Worm (Caenorhabditis elegans) whole organism, midembryonic: Measurements from ENCODE around the gene abts-4.

Source experiments
- T22C8.4 ChIP-seq: fragments of 200-800 bp; sonication (Bioruptor generic); IDR thresholded peaks from 2 replicates; pipeline ENCODE4 v1.3.6; 2022; ENCODE audit warnings: missing genetic modification characterization, missing compliant biosample characterization
- cog-1 ChIP-seq: sonication (generic microtip); optimal IDR thresholded peaks from 2 replicates; lab custom pipeline; 2016; ENCODE audit warnings: missing genetic modification characterization, missing compliant biosample characterization
- flt-1 ChIP-seq: fragments of 200-800 bp; sonication (Bioruptor generic); IDR thresholded peaks from 2 replicates; pipeline ENCODE4 v1.3.6; 2022; ENCODE audit warnings: missing genetic modification characterization, missing compliant biosample characterization
- klf-2 ChIP-seq: fragments of 200-800 bp; sonication (Bioruptor generic); conservative IDR thresholded peaks from 2 replicates; pipeline ENCODE4 v1.3.6; 2022; ENCODE audit warnings: missing genetic modification reagents, missing genetic modification characterization, missing compliant biosample characterization
- med-1 ChIP-seq: sonication (generic microtip); optimal IDR thresholded peaks from 2 replicates; lab custom pipeline; 2017; ENCODE audit warnings: missing genetic modification characterization, mild to moderate bottlenecking, missing compliant biosample characterization, antibody characterized with exemption, missing genetic modification reagents; ENCODE audit not compliant: insufficient read depth
- ref-1 ChIP-seq: fragments of 200-800 bp; sonication (Bioruptor generic); conservative IDR thresholded peaks from 2 replicates; pipeline ENCODE4 v1.3.6; 2022; ENCODE audit warnings: missing genetic modification reagents, missing genetic modification characterization, missing compliant biosample characterization
- tab-1 ChIP-seq: fragments of 200-800 bp; sonication (Bioruptor generic); IDR thresholded peaks from 2 replicates; pipeline ENCODE4 v1.3.6; 2022; ENCODE audit warnings: missing genetic modification characterization, missing compliant biosample characterization
- ztf-23 ChIP-seq: fragments of 200-800 bp; sonication (Bioruptor generic); IDR thresholded peaks from 2 replicates; pipeline ENCODE4 v1.3.6; 2022; ENCODE audit warnings: missing genetic modification reagents, missing genetic modification characterization, missing compliant biosample characterization
- ztf-29 ChIP-seq: fragments of 200-800 bp; sonication (Bioruptor generic); IDR thresholded peaks from 2 replicates; pipeline ENCODE4 v1.3.6; 2022; ENCODE audit warnings: missing genetic modification reagents, missing genetic modification characterization, missing compliant biosample characterization

The abts-4 gene

ce11 chrX:6795843-6796521 lies 34.4 kb upstream of the abts-4 start:
- no peak for TF ChIP-seq klf-2

- TF ChIP-seq ztf-29 (no peak), med-1 (GFP tag; lab: Kevin White, UChicago) (no peak), flt-1 (GFP tag; lab: Robert Waterston, UW) (no peak), tab-1 (GFP tag; lab: Robert Waterston, UW) (no peak), ref-1 (GFP tag; lab: Robert Waterston, UW) (no peak), klf-2 (no peak)
These were observed 30.9 kb upstream of the abts-4 start for ce11 chrX:6792281-6793003.

ce11 chrX:6790986-6791385 lies 29.4 kb upstream of the abts-4 start, which contains the start of gene asp-3:
asp-3 (plus strand) TSS chrX:6791064.
- no peak for TF ChIP-seq T22C8.4 (GFP tag; lab: Robert Waterston, UW)
- TF ChIP-seq flt-1 (GFP tag; lab: Robert Waterston, UW): no peak
- TF ChIP-seq ztf-23 (GFP tag; lab: Robert Waterston, UW): no peak
- no peak for TF ChIP-seq cog-1 (tag; lab: Kevin White, UChicago)
- no peak for TF ChIP-seq ztf-29
- TF ChIP-seq ref-1 (GFP tag; lab: Robert Waterston, UW): no peak
- TF ChIP-seq med-1 (GFP tag; lab: Kevin White, UChicago): no peak
- no peak for TF ChIP-seq klf-2

DNA sequence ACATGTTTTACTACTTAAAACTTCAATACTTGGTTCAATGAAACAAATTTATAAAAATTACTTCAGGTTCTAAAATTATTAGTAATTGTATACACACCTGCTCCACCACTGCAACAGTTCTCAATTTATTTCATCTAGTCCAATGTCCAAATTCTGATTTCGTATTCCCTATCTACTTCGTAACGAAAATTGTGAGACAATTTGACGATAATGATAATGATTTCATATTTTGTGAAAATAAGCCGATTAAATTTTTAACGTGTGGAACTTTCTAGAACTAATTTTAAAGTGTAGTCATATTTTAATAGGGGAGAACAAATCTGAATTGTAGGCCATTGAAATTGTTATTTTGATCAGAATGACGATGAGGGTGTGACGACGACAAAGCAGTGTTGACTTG lies 28.9 kb upstream of the abts-4 start:
- TF ChIP-seq cog-1 (tag; lab: Kevin White, UChicago): no peak
- no peak for TF ChIP-seq klf-2
- no peak for TF ChIP-seq ztf-23 (GFP tag; lab: Robert Waterston, UW)
- no peak for TF ChIP-seq flt-1 (GFP tag; lab: Robert Waterston, UW)
- TF ChIP-seq med-1 (GFP tag; lab: Kevin White, UChicago): no peak
- TF ChIP-seq T22C8.4 (GFP tag; lab: Robert Waterston, UW): no peak
- TF ChIP-seq ztf-29: no peak

- TF ChIP-seq ztf-29 (no peak), med-1 (GFP tag; lab: Kevin White, UChicago) (no peak), cog-1 (tag; lab: Kevin White, UChicago) (no peak), T22C8.4 (GFP tag; lab: Robert Waterston, UW) (no peak), flt-1 (GFP tag; lab: Robert Waterston, UW) (no peak), ref-1 (GFP tag; lab: Robert Waterston, UW) (no peak), ztf-23 (GFP tag; lab: Robert Waterston, UW) (no peak), klf-2 (no peak)
These were observed 27.5 kb upstream of the abts-4 start, which contains the start of gene sgca-1 for ce11 chrX:6788965-6789573. sgca-1 (minus strand) TSS chrX:6789548.

ce11 chrX:6784181-6784580 lies 22.6 kb upstream of the abts-4 start, which contains the start of gene bgal-2:
bgal-2 (plus strand) TSS chrX:6784411.
- no peak for TF ChIP-seq tab-1 (GFP tag; lab: Robert Waterston, UW)
- TF ChIP-seq ref-1 (GFP tag; lab: Robert Waterston, UW): no peak
- no peak for TF ChIP-seq klf-2
- TF ChIP-seq ztf-29: no peak
- no peak for TF ChIP-seq med-1 (GFP tag; lab: Kevin White, UChicago)

- TF ChIP-seq tab-1 (GFP tag; lab: Robert Waterston, UW): no peak
- no peak for TF ChIP-seq ztf-23 (GFP tag; lab: Robert Waterston, UW)
These were observed 21.3 kb upstream of the abts-4 start, which contains the start of gene idpp-6 for ce11 chrX:6782857-6783256. idpp-6 (plus strand) TSS chrX:6783157.

DNA sequence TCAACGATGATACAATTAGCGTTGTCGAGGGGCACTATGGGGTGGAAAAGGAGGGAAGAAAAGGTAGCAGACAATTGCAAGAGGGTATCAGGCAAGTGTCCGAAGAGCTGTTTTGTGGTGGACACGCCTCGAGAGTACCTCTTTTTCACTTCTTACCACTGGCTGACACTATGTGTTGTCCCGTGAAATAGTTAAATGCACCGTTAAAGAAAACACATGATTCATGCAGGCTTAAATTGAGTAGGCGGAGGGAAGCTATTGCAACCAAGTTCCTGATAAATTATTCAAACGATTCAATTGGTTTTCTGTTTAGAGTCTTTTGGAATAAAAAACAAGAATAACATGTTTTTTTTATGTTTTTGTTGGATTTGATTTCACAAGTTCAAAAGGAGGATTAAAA lies 16.5 kb upstream of the abts-4 start, which contains the start of gene irk-1:
irk-1 (minus strand) TSS at position 101 of the 400 bp plus-strand sequence.
- TF ChIP-seq flt-1 (GFP tag; lab: Robert Waterston, UW) (no peak), ztf-23 (GFP tag; lab: Robert Waterston, UW) (0 out of 2 replicates have a peak, but pooled peaks have one; percentile 16)

DNA sequence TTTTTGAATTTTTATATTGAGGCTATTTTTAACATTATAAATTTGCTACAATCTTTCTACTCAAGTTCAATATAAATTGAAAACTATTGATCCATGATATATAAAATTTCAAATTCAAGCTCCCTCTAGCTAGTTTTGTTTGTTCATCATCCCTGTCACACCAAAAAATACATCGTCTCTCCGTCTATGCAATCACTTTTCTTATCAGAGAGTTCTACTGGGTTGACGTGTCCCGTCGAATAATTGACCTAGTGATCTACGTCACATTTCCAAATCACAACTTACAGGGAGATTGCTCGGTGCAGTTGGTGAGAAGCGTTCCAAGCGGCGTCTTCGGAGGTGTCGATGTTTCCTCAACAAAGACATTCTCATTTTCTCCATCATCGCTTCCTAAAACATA lies 327 bp downstream of the abts-4 start:
- TF ChIP-seq ztf-23 (GFP tag; lab: Robert Waterston, UW) (no peak), ref-1 (GFP tag; lab: Robert Waterston, UW) (no peak), T22C8.4 (GFP tag; lab: Robert Waterston, UW) (no peak), cog-1 (tag; lab: Kevin White, UChicago) (no peak), med-1 (GFP tag; lab: Kevin White, UChicago) (no peak), ztf-29 (no peak), tab-1 (GFP tag; lab: Robert Waterston, UW) (no peak), klf-2 (no peak), flt-1 (GFP tag; lab: Robert Waterston, UW) (no peak)

ce11 chrX:6750145-6750544 lies 11.4 kb downstream of the abts-4 start:
- no peak for TF ChIP-seq T22C8.4 (GFP tag; lab: Robert Waterston, UW)
- no peak for TF ChIP-seq cog-1 (tag; lab: Kevin White, UChicago)
- TF ChIP-seq tab-1 (GFP tag; lab: Robert Waterston, UW): no peak
- no peak for TF ChIP-seq ztf-29
- no peak for TF ChIP-seq flt-1 (GFP tag; lab: Robert Waterston, UW)
- no peak for TF ChIP-seq med-1 (GFP tag; lab: Kevin White, UChicago)
- no peak for TF ChIP-seq ref-1 (GFP tag; lab: Robert Waterston, UW)
- TF ChIP-seq klf-2: no peak
- TF ChIP-seq ztf-23 (GFP tag; lab: Robert Waterston, UW): no peak
